Fruit fly (Drosophila melanogaster) S2 (cell line): ENCODE measurements around the gene CG7386.

Experiments
- CG8478 ChIP-seq: fragments of >200 bp; optimal IDR thresholded peaks from 2 replicates; lab custom pipeline; 2018
- CTCF ChIP-seq, 2 experiments: fragments of >200 bp; optimal IDR thresholded peaks; 2 replicates each; lab custom pipeline; 2018

CG7386 gene

DNA sequence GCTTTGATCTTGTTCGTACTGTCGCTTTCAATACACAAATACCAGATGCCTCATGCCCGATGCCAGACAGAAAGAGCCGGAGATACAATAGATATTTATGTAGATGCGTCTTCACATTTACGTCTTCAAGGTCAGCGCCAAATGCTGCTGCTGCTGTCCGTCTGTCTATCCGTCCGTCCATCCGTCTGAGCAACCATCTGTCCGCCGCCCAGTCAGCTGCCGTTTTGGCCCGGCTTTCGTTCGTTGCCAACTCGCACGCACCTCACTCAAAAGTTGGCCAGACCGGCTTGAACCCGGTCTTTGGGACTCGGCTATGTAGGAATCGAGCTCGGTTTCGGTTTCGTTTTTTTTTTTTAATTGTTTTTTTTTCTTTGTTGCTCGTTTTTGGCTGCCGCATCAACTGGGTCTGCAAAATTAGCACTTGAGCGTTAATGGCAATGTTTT is 34.6 kb upstream of the CG7386 start:
- no peak for TF ChIP-seq CG8478 (lab: Kevin White, UChicago)
- TF ChIP-seq CTCF (optimal IDR thresholded peaks at IDR 0.05; lab: Kevin White, UChicago), result no peak

DNA sequence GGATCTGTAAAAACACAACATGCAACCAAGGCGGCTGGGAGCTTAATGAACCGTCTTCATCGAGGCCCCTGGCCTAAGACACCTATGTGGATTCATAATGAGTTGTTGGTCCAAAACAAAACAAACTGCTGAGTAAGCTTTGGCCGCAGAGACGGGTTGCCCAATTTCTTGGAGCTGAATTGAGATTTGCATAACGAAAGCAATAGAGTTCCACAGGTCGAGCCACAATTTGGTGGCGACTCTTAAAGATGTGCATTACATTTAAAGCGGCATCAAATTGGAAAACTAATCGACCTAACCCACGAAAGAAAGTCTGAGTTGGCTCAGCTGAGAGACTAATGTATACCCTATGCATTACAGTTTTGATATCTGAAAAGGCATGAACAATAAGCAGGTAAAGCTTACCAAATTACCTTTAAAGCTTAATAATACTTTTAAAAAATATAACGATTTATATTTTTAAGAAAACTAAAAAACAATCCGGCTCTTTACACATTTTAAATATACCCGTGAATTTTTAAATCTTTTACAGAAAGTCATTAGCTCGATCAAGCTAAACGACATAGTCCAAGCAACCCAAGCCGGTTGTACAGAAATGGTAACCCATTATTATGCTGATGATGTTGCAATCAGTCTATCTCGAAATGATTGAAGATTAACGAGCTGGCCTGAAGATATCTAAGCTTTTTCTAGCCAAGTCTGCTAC is 32.1 kb upstream of the CG7386 start, which contains the start of gene CG13297:
CG13297 (minus strand) TSS at position 51 of the 706 bp plus-strand sequence.
- no peak for TF ChIP-seq CTCF (optimal IDR thresholded peaks at IDR 0.05; lab: Kevin White, UChicago)
- no peak for TF ChIP-seq CG8478 (lab: Kevin White, UChicago)

- no peak for TF ChIP-seq CTCF (optimal IDR thresholded peaks at IDR 0.05; lab: Kevin White, UChicago)
- no peak for TF ChIP-seq CG8478 (lab: Kevin White, UChicago)
These were observed 31.0 kb upstream of the CG7386 start, which contains the start of gene Cpr65Ay for dm6 chr3L:6158530-6158929. TSS of gene Cpr65Ay (minus strand) at chr3L:6158630.

DNA sequence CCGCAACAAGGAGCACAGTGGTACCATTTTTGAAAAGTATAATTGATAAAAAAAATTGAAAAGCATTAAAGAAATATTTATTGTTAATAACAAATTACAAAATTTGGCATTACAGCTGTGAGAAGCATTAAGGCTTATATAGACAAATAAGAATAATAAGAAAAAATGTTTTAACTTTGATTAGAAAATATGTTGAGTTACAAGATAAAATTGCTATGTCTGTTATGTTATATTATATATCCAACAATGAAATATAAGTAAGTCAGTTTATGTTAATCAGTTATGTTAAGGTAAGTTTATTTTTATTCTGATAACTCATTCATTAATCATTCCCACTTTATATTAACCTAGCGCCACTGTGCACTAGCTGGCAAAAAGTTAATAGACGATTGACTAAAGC is 29.7 kb upstream of the CG7386 start:
- TF ChIP-seq CTCF (optimal IDR thresholded peaks at IDR 0.05; lab: Kevin White, UChicago) (no peak), CG8478 (lab: Kevin White, UChicago) (no peak)

- TF ChIP-seq CG8478 (lab: Kevin White, UChicago), result no peak
- TF ChIP-seq CTCF (optimal IDR thresholded peaks at IDR 0.05; lab: Kevin White, UChicago), result no peak
These were observed 29.0 kb upstream of the CG7386 start, which contains the start of gene Cpr65Az for dm6 chr3L:6160514-6160913. TSS of gene Cpr65Az (plus strand) at chr3L:6160814.

- TF ChIP-seq CTCF (optimal IDR thresholded peaks at IDR 0.05; lab: Kevin White, UChicago) (no peak), CG8478 (lab: Kevin White, UChicago) (no peak)
These were observed 27.5 kb upstream of the CG7386 start for dm6 chr3L:6161997-6162396.

DNA sequence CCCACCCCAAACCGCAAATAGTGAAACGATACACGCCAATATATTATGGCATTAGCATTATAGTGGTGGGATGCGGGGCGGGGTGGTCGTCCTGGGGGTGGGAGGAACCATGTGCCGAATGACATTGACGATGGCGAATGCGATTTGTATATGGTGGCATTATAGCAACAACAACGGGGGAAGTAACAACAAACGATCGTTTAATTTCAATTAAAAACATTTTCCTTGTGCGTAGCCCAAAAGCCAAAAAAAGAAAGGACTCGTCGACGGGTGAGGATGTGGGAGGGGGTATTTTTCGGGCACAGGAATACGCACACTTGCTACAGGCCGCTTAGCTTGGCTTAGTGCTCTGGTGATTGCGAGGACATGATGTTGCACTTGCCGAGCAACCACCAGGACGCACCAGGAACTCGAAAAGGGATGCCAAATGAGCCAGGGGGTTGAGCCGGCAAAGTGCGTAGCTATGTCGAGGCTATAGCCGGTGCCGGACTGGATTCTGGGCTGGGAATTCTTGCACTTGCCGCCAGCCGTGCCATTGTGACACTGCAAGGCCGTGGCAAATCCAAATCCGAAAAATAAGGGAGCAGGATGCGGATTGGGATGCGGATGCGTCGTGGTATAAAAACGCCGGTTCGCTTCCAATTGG is 26.9 kb upstream of the CG7386 start, which contains the start of gene Prdm13:
Prdm13 (plus strand) TSS at position 645 of the 646 bp plus-strand sequence.
- TF ChIP-seq CTCF (optimal IDR thresholded peaks at IDR 0.05; lab: Kevin White, UChicago) (no peak), CG8478 (lab: Kevin White, UChicago) (no peak)

DNA sequence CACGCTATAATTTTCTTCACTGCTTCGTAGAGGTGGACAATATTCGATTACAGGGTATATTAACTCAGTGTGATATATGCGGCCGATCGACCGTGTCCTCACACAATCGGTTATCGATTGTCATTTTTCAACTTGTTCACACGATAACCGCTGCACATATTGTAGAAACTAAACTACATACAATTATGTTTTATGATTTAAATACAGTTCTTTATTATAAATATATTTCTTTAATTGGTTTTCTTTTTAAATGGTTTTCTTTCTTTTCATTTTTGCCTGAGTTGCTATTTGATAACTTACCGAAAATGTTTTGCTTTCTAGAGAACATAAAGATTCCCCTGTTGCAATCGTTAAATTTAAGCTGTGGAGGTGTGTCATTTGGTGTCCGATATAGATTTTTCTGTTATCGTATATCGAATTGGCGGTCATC is 15.7 kb upstream of the CG7386 start, which contains the start of the genes fmt and CG7376:
fmt (minus strand) TSS at position 55 of the 430 bp plus-strand sequence.
CG7376 (plus strand) TSS at position 423 of the 430 bp plus-strand sequence.
- TF ChIP-seq CG8478 (lab: Kevin White, UChicago) (no peak), CTCF (optimal IDR thresholded peaks at IDR 0.05; lab: Kevin White, UChicago) (no peak)

DNA sequence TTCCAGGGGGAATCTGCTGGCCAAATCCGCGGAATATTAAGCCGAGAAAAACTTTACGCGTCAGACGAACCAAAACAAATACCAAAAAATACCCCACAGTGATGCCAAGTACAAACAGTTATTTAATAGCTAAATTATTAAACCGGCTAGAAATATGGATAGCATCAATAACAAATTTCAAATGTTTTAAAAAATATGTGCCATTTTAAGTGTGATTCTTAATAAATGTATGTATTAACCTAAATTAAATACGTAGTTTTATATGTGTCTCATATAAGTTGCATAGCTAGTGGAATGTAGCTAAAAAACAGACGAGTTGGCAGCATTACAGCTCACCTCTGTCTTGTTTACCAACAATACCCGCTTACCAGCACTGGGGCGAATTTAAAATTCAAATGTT is 7.8 kb upstream of the CG7386 start, which contains the start of gene CG10274:
CG10274 (minus strand) TSS at position 54 of the 400 bp plus-strand sequence.
- TF ChIP-seq CTCF (optimal IDR thresholded peaks at IDR 0.05; lab: Kevin White, UChicago) (no peak), CG8478 (lab: Kevin White, UChicago) (no peak)

dm6 chr3L:6184884-6185438 is 4.6 kb upstream of the CG7386 start, which contains the start of the genes D19B and CG43293:
TSS of gene D19B (minus strand) at chr3L:6184920.
TSS of gene CG43293 (plus strand) at chr3L:6185189.
- TF ChIP-seq CTCF (optimal IDR thresholded peaks at IDR 0.05; lab: Kevin White, UChicago) (peak; percentile 30 to 53), CG8478 (lab: Kevin White, UChicago) (no peak)

DNA sequence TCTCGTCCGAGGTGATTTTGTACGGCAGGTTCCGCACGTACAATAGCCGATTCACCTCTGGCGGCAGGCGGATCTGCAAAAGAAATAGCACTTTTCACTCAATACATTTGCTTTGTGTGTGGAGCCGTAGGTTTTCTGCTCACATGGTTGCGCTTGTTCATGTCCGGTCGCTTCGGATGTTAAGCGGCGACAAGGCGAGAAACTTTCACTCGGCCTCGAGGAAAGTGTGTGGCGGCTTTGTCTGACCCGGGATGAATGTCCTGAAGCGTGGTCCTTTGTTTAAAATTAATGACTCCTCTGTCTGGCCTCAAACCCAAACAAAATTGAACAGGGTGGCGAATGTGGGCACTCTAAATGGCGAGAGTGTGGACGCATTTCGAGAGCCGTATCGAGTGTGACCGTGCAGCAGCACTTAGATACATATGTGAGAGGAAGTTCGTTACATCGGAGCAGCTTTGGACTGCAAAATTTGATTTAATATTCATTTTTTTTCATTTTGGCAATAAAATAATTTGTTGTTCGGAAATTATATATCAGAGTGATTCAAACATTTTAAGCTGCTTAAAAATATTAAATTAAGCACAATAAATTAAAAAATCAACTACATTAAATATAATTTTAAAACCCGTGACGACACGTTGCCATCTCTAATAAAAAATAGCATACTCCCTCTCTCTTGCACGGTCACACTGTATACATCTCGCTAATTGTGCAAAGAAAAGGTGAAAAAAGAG is 3.4 kb downstream of the CG7386 start, which contains the start of the genes Sf3b6 and Tnpo:
Sf3b6 (minus strand) TSS at position 358 of the 734 bp plus-strand sequence.
Tnpo (plus strand) TSS at position 659 of the 734 bp plus-strand sequence.
- TF ChIP-seq CTCF (optimal IDR thresholded peaks at IDR 0.05; lab: Kevin White, UChicago), result peak in 1 of 2 experiments; percentile 4
- no peak for TF ChIP-seq CG8478 (lab: Kevin White, UChicago)

DNA sequence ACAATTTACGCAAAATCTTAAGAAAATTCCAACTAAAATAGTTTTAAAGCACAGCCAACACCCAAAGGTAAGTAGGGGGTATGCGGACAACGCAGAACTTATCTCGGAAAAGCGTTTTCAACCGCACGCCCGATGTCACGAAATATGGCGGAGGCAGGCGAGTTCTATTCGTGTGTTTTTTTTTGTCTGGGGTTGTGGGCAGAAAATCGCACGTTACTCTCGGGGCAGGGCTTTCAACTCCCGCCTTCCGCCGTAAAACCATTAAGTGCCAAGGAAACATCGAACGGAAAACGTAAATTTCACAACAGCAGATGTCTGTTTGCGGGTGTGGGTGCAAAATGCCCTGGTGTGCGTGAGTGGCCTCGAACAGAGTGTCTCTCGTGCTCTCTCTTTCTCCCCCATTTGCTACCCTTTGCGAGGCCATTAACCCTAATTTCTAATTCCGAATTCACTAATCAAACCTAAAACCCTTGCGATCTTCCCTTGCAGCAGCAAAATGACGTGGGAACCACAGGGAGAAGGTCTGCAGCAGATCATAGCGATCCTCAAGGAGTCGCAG is 4.1 kb downstream of the CG7386 start:
- TF ChIP-seq CG8478 (lab: Kevin White, UChicago) (no peak), CTCF (optimal IDR thresholded peaks at IDR 0.05; lab: Kevin White, UChicago) (no peak)

DNA sequence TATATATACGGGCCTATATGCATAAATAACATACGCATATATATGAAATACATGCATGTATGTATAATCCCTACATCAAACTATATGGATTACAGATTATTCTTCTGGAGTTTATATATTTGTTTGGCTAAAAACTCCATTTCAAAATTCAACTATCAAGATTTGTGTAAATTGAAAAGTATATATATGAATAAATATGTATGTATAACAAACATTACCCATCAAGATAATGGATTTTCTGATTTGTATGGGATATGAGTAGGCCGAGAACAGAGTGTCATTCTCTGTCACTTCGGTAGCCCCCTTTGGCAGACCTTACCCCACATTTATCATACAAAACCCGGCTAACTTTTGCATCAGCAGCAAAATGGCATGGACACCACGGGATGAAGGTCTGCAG is 10.6 kb downstream of the CG7386 start, which contains the start of gene CG8219:
CG8219 (plus strand) TSS at position 301 of the 400 bp plus-strand sequence.
- TF ChIP-seq CTCF (optimal IDR thresholded peaks at IDR 0.05; lab: Kevin White, UChicago), result no peak
- no peak for TF ChIP-seq CG8478 (lab: Kevin White, UChicago)
